Worm (Caenorhabditis elegans): Measurements from ENCODE around the gene C17B7.8.

DNA sequence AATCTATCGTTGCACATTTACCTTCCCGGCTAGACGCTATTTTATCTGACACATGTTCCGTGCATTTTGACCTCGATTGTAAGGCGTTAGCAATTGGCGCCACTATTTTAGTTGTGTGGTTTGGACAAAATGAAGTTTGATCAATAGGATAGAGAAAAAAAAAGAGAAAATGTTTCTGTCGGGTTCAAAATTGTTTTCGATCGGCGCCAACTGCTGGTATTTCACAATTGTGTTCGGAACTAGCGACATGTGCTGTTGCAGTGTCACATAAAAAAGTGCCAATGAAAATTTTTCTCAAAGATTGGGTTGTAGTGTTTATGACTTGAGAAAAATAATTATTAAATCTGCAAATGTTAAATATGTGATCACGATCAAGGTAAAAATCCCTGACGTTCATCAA is 44.9 kb downstream of the C17B7.8 start:
- TF ChIP-seq lin-11 (tag; optimal IDR thresholded peaks at IDR 0.05) (no peak), ZK546.5 (tag; optimal IDR thresholded peaks at IDR 0.05) (no peak), egl-27 (tag; optimal IDR thresholded peaks at IDR 0.05) (no peak), unc-62 (GFP tag; optimal IDR thresholded peaks at IDR 0.05) (no peak), snpc-4 (tag; optimal IDR thresholded peaks at IDR 0.05) (no peak), nhr-77 (tag; optimal IDR thresholded peaks at IDR 0.05) (no peak), skn-1 (tag; optimal IDR thresholded peaks at IDR 0.05) (no peak), nhr-11 (tag; optimal IDR thresholded peaks at IDR 0.05) (no peak), ceh-82 (tag; optimal IDR thresholded peaks at IDR 0.05) (no peak)
